Fruit fly (Drosophila melanogaster) whole organism, embryonic: Measurements from ENCODE around the gene CG11912.

Source experiments
- Bdp1 ChIP-seq: fragments of 200-800 bp; sonication (Bioruptor generic); optimal IDR thresholded peaks from 3 replicates; lab custom pipeline; 2016; ENCODE audit warnings: missing biosample characterization, missing genetic modification characterization
- CG10209 ChIP-seq: fragments of 200-800 bp; sonication (Bioruptor generic); optimal IDR thresholded peaks from 3 replicates; lab custom pipeline; 2017; ENCODE audit warnings: missing biosample characterization, mild to moderate bottlenecking, missing genetic modification characterization, missing genetic modification reagents
- CG11398 ChIP-seq: fragments of 200-800 bp; sonication (Bioruptor generic); optimal IDR thresholded peaks from 2 replicates; lab custom pipeline; 2016; ENCODE audit warnings: missing biosample characterization, missing genetic modification characterization
- CG12769 ChIP-seq: fragments of 200-800 bp; sonication (Bioruptor generic); optimal IDR thresholded peaks from 2 replicates; lab custom pipeline; 2019; ENCODE audit warnings: missing biosample characterization, mild to moderate bottlenecking, missing genetic modification characterization, moderate library complexity
- CG13123 ChIP-seq: fragments of 200-800 bp; sonication (Bioruptor generic); optimal IDR thresholded peaks from 2 replicates; lab custom pipeline; 2016; ENCODE audit warnings: missing biosample characterization, missing genetic modification characterization
- CG13287 ChIP-seq: fragments of 200-800 bp; sonication (Bioruptor generic); IDR thresholded peaks from 2 replicates; pipeline ENCODE4 v1.3.6; 2022; ENCODE audit warnings: missing biosample characterization, missing genetic modification characterization; ENCODE audit not compliant: partially characterized antibody
- CG13296 ChIP-seq: fragments of 200-800 bp; sonication (Bioruptor generic); optimal IDR thresholded peaks from 3 replicates; lab custom pipeline; 2018; ENCODE audit warnings: missing biosample characterization, mild to moderate bottlenecking, missing genetic modification characterization
- CG14050 ChIP-seq: fragments of 200-800 bp; sonication (Bioruptor generic); IDR thresholded peaks from 3 replicates; pipeline ENCODE4 v1.3.6; 2022; ENCODE audit warnings: missing biosample characterization, missing genetic modification characterization
- CG14441 ChIP-seq: fragments of 200-800 bp; sonication (Bioruptor generic); IDR thresholded peaks from 2 replicates; pipeline ENCODE4 v1.3.6; 2022; ENCODE audit warnings: missing biosample characterization, missing genetic modification characterization
- CG18619 ChIP-seq: fragments of 200-800 bp; sonication (Bioruptor generic); optimal IDR thresholded peaks from 3 replicates; lab custom pipeline; 2017; ENCODE audit warnings: missing biosample characterization, mild to moderate bottlenecking, missing genetic modification characterization
- CG30020 ChIP-seq: fragments of 200-800 bp; optimal IDR thresholded peaks from 2 replicates; lab custom pipeline; 2019; ENCODE audit warnings: missing biosample characterization, mild to moderate bottlenecking, missing genetic modification characterization, moderate library complexity
- CG33213 ChIP-seq: fragments of 200-800 bp; sonication (Bioruptor generic); optimal IDR thresholded peaks from 3 replicates; lab custom pipeline; 2016; ENCODE audit warnings: missing biosample characterization, missing genetic modification characterization
- CG34224 ChIP-seq: fragments of 200-800 bp; sonication (Bioruptor generic); IDR thresholded peaks from 3 replicates; pipeline ENCODE4 v1.3.6; 2022; ENCODE audit warnings: missing biosample characterization, missing genetic modification characterization; ENCODE audit not compliant: partially characterized antibody
- CG4424 ChIP-seq: fragments of 200-800 bp; sonication (Bioruptor generic); optimal IDR thresholded peaks from 3 replicates; lab custom pipeline; 2016; ENCODE audit warnings: missing biosample characterization, missing genetic modification characterization
- CG5180 ChIP-seq: fragments of 200-800 bp; sonication (Bioruptor generic); optimal IDR thresholded peaks from 3 replicates; lab custom pipeline; 2017; ENCODE audit warnings: missing biosample characterization, missing genetic modification characterization, mild to moderate bottlenecking, moderate library complexity, missing genetic modification reagents
- CG6654 ChIP-seq: fragments of 200-800 bp; sonication (Bioruptor generic); optimal IDR thresholded peaks from 2 replicates; lab custom pipeline; 2017; ENCODE audit warnings: missing biosample characterization, mild to moderate bottlenecking, missing genetic modification characterization
- CG6765 ChIP-seq: fragments of 200-800 bp; sonication (Bioruptor generic); optimal IDR thresholded peaks from 3 replicates; lab custom pipeline; 2017; ENCODE audit warnings: missing biosample characterization, mild to moderate bottlenecking, missing genetic modification characterization
- CG7786 ChIP-seq: fragments of 200-800 bp; sonication (Bioruptor generic); optimal IDR thresholded peaks from 2 replicates; lab custom pipeline; 2016; ENCODE audit warnings: missing biosample characterization, missing genetic modification characterization
- CG8359 ChIP-seq: fragments of 200-800 bp; sonication (Bioruptor generic); optimal IDR thresholded peaks from 2 replicates; lab custom pipeline; 2017; ENCODE audit warnings: missing biosample characterization, mild to moderate bottlenecking, missing genetic modification characterization, borderline replicate concordance
- CG9609 ChIP-seq: fragments of 200-800 bp; sonication (Bioruptor generic); optimal IDR thresholded peaks from 3 replicates; lab custom pipeline; 2016; ENCODE audit warnings: missing biosample characterization, missing genetic modification characterization
- Dll ChIP-seq: fragments of 200-800 bp; sonication (Bioruptor generic); IDR thresholded peaks from 4 replicates; pipeline ENCODE4 v1.3.6; 2022; ENCODE audit warnings: missing biosample characterization, missing genetic modification characterization; ENCODE audit not compliant: partially characterized antibody
- Doc2 ChIP-seq: fragments of 200-800 bp; sonication (Bioruptor generic); IDR thresholded peaks from 2 replicates; pipeline ENCODE4 v1.3.6; 2022; ENCODE audit warnings: missing biosample characterization, missing genetic modification characterization
- Dref ChIP-seq: fragments of 200-800 bp; sonication (Bioruptor generic); IDR thresholded peaks from 2 replicates; pipeline ENCODE4 v1.3.6; 2022; ENCODE audit warnings: missing biosample characterization, missing genetic modification characterization
- Hand ChIP-seq: fragments of 200-800 bp; sonication (Bioruptor generic); optimal IDR thresholded peaks from 2 replicates; lab custom pipeline; 2017; ENCODE audit warnings: mild to moderate bottlenecking, missing biosample characterization, missing genetic modification reagents, missing genetic modification characterization
- Hr3 ChIP-seq: fragments of 200-800 bp; sonication (Bioruptor generic); optimal IDR thresholded peaks from 3 replicates; lab custom pipeline; 2016; ENCODE audit warnings: missing biosample characterization, missing genetic modification characterization
- Med ChIP-seq: fragments of 200-800 bp; sonication (Bioruptor generic); peaks from one replicate; lab custom pipeline; 2016; ENCODE audit warnings: missing biosample characterization, missing genetic modification characterization, mild to moderate bottlenecking, inconsistent platforms, moderate library complexity
- Pdp1 ChIP-seq, 2 experiments: fragments of 200-800 bp; sonication (Bioruptor generic); optimal IDR thresholded peaks; 3 replicates each; lab custom pipeline; 2016; ENCODE audit warnings: missing biosample characterization in 2 of 2, missing genetic modification characterization in 2 of 2, mild to moderate bottlenecking in 1 of 2, moderate library complexity in 1 of 2
- Sox100B ChIP-seq: fragments of 200-800 bp; sonication (Bioruptor generic); optimal IDR thresholded peaks from 3 replicates; lab custom pipeline; 2018; ENCODE audit warnings: missing biosample characterization, mild to moderate bottlenecking, missing genetic modification characterization
- Sox102F ChIP-seq: fragments of 200-800 bp; sonication (Bioruptor generic); optimal IDR thresholded peaks from 2 replicates; lab custom pipeline; 2018; ENCODE audit warnings: missing biosample characterization, mild to moderate bottlenecking, missing genetic modification characterization, moderate library complexity
- bbx ChIP-seq: fragments of 200-800 bp; sonication (Bioruptor generic); IDR thresholded peaks from 2 replicates; pipeline ENCODE4 v1.3.6; 2022; ENCODE audit warnings: missing biosample characterization, missing genetic modification characterization; ENCODE audit not compliant: partially characterized antibody
- bsh ChIP-seq, 2 experiments: fragments of 200-800 bp; sonication (Bioruptor generic); optimal IDR thresholded peaks; 2 replicates each; lab custom pipeline; 2017 to 2018; ENCODE audit warnings: mild to moderate bottlenecking in 2 of 2, missing biosample characterization in 2 of 2, missing genetic modification characterization in 2 of 2, moderate library complexity in 1 of 2
- cg ChIP-seq: fragments of 200-800 bp; sonication (Bioruptor generic); optimal IDR thresholded peaks from 3 replicates; lab custom pipeline; 2019; ENCODE audit warnings: missing biosample characterization, mild to moderate bottlenecking, missing genetic modification characterization, moderate library complexity
- chinmo ChIP-seq: fragments of 200-800 bp; sonication (Bioruptor generic); IDR thresholded peaks from 4 replicates; pipeline ENCODE4 v1.3.6; 2022; ENCODE audit warnings: missing biosample characterization, missing genetic modification characterization; ENCODE audit not compliant: partially characterized antibody
- dan ChIP-seq: fragments of 200-800 bp; sonication (Bioruptor generic); IDR thresholded peaks from 2 replicates; pipeline ENCODE4 v1.3.6; 2022; ENCODE audit warnings: missing biosample characterization, missing genetic modification characterization
- gsb-n ChIP-seq: fragments of 200-800 bp; sonication (Bioruptor generic); optimal IDR thresholded peaks from 3 replicates; lab custom pipeline; 2018; ENCODE audit warnings: missing biosample characterization, mild to moderate bottlenecking, missing genetic modification characterization
- gt ChIP-seq: fragments of 200-800 bp; sonication (Bioruptor generic); IDR thresholded peaks from 2 replicates; pipeline ENCODE4 v1.3.6; 2022; ENCODE audit warnings: missing biosample characterization, missing genetic modification characterization
- hkb ChIP-seq, 2 experiments: fragments of 200-800 bp in 1 of 2; fragments of >200 bp in 1 of 2; sonication (Bioruptor generic) in 1 of 2; IDR thresholded peaks in 1 of 2; optimal IDR thresholded peaks in 1 of 2; 2 replicates each; pipeline versions ENCODE4 v1.3.6 to Lab custom; 2017 to 2022; ENCODE audit warnings: missing biosample characterization in 1 of 2, missing genetic modification characterization in 1 of 2
- ind ChIP-seq: fragments of 200-800 bp; sonication (Bioruptor generic); optimal IDR thresholded peaks from 3 replicates; lab custom pipeline; 2016; ENCODE audit warnings: missing biosample characterization, missing genetic modification characterization
- inv ChIP-seq: fragments of 200-800 bp; sonication (Bioruptor generic); IDR thresholded peaks from 2 replicates; pipeline ENCODE4 v1.3.6; 2022; ENCODE audit warnings: missing biosample characterization, missing genetic modification characterization; ENCODE audit not compliant: partially characterized antibody
- klu ChIP-seq: fragments of 200-800 bp; sonication (Bioruptor generic); IDR thresholded peaks from 2 replicates; pipeline ENCODE4 v1.3.6; 2022; ENCODE audit warnings: missing biosample characterization, missing genetic modification characterization
- maf-S ChIP-seq: fragments of 200-800 bp; sonication (Bioruptor generic); optimal IDR thresholded peaks from 2 replicates; lab custom pipeline; 2016; ENCODE audit warnings: missing biosample characterization, missing genetic modification characterization
- oc ChIP-seq: fragments of 200-800 bp; sonication (Bioruptor generic); optimal IDR thresholded peaks from 2 replicates; lab custom pipeline; 2018; ENCODE audit warnings: missing biosample characterization, mild to moderate bottlenecking, missing genetic modification characterization, moderate library complexity
- repo ChIP-seq: fragments of 200-800 bp; sonication (Bioruptor generic); optimal IDR thresholded peaks from 2 replicates; lab custom pipeline; 2016; ENCODE audit warnings: missing biosample characterization, missing genetic modification characterization
- scrt ChIP-seq: fragments of 200-800 bp; sonication (Bioruptor generic); optimal IDR thresholded peaks from 2 replicates; lab custom pipeline; 2018; ENCODE audit warnings: missing biosample characterization, mild to moderate bottlenecking, missing genetic modification characterization, moderate library complexity
- sim ChIP-seq: fragments of 200-800 bp; sonication (Bioruptor generic); IDR thresholded peaks from 2 replicates; pipeline ENCODE4 v1.3.6; 2022; ENCODE audit warnings: missing biosample characterization, missing genetic modification characterization
- wek ChIP-seq: fragments of 200-800 bp; sonication (Bioruptor generic); optimal IDR thresholded peaks from 3 replicates; lab custom pipeline; 2018; ENCODE audit warnings: missing biosample characterization, mild to moderate bottlenecking, missing genetic modification characterization, moderate library complexity
- wor ChIP-seq: fragments of 200-800 bp; sonication (Bioruptor generic); IDR thresholded peaks from 2 replicates; pipeline ENCODE4 v1.3.6; 2022; ENCODE audit warnings: missing biosample characterization, missing genetic modification characterization

Gene CG11912

dm6 chr2L:294452-295362 lies 24.4 kb downstream of the CG11912 start, which contains the start of the genes U2af38 and Stip1 (continued):
- TF ChIP-seq CG11398 (GFP tag; lab: Kevin White, UChicago) (no peak), CG13287 (GFP tag; lab: Robert Waterston, UW) (peak; percentile 80), CG6654 (GFP tag; lab: Kevin White, UChicago) (no peak), Dref (GFP tag; lab: Robert Waterston, UW) (peak; percentile 79), CG6765 (GFP tag; lab: Kevin White, UChicago) (no peak), dan (GFP tag; lab: Robert Waterston, UW) (no peak), wek (GFP tag; lab: Kevin White, UChicago) (no peak), inv (no peak), Doc2 (GFP tag; lab: Robert Waterston, UW) (no peak), bsh (GFP tag; optimal IDR thresholded peaks at IDR 0.05; lab: Kevin White, UChicago) (no peak), CG13123 (GFP tag; lab: Kevin White, UChicago) (no peak), wor (no peak), Sox102F (no peak), cg (no peak), chinmo (GFP tag; lab: Robert Waterston, UW) (no peak), Hand (no peak), Sox100B (GFP tag; lab: Kevin White, UChicago) (peak; percentile 24), CG14050 (GFP tag; lab: Robert Waterston, UW) (no peak), scrt (GFP tag; lab: Kevin White, UChicago) (no peak), klu (GFP tag; lab: Robert Waterston, UW) (no peak), CG33213 (no peak), gsb-n (no peak), CG10209 (GFP tag; lab: Kevin White, UChicago) (no peak), CG8359 (GFP tag; lab: Kevin White, UChicago) (no peak), Bdp1 (GFP tag; lab: Kevin White, UChicago) (no peak), CG4424 (GFP tag; lab: Kevin White, UChicago) (no peak), hkb (optimal IDR thresholded peaks at IDR 0.05; lab: Kevin White, UChicago) (no peak), hkb (GFP tag; IDR thresholded peaks at IDR 0.05; lab: Robert Waterston, UW) (no peak), CG18619 (no peak), Med (GFP tag; lab: Kevin White, UChicago) (peak; percentile 73), Dll (peak; percentile 82), maf-S (GFP tag; lab: Kevin White, UChicago) (peak; percentile 2), CG13296 (GFP tag; lab: Kevin White, UChicago) (peak; percentile 30), repo (GFP tag; lab: Kevin White, UChicago) (no peak), ind (peak; percentile 4), sim (GFP tag; lab: Robert Waterston, UW) (no peak), CG14441 (GFP tag; lab: Robert Waterston, UW) (no peak), CG30020 (tag; lab: Kevin White, UChicago) (peak; percentile 33), CG5180 (no peak), Hr3 (GFP tag; lab: Kevin White, UChicago) (peak; percentile 8), CG34224 (GFP tag; lab: Robert Waterston, UW) (peak; percentile 69), Pdp1 (GFP tag; optimal IDR thresholded peaks at IDR 0.05; lab: Kevin White, UChicago) (peak in 1 of 2 experiments; percentile 11), CG7786 (GFP tag; lab: Kevin White, UChicago) (no peak), CG12769 (tag; lab: Kevin White, UChicago) (no peak), oc (tag; lab: Kevin White, UChicago) (peak; percentile 35), gt (no peak), bbx (peak; percentile 66), CG9609 (GFP tag; lab: Kevin White, UChicago) (no peak)
